Fruit fly (Drosophila melanogaster) whole organism, pupa: ENCODE results near the gene CG17261.

Source experiments
- CG10348 ChIP-seq: fragments of 200-800 bp; sonication (Bioruptor generic); IDR thresholded peaks from 2 replicates; pipeline ENCODE4 v1.3.6; 2022; ENCODE audit warnings: missing biosample characterization, missing genetic modification characterization
- CG12605 ChIP-seq: fragments of 200-800 bp; sonication (Bioruptor generic); IDR thresholded peaks from 2 replicates; pipeline ENCODE4 v1.3.6; 2022; ENCODE audit warnings: missing biosample characterization, missing genetic modification characterization
- CG14655 ChIP-seq: fragments of 200-800 bp; sonication (Bioruptor generic); optimal IDR thresholded peaks from 3 replicates; lab custom pipeline; 2017; ENCODE audit warnings: mild to moderate bottlenecking, missing biosample characterization, missing genetic modification reagents, missing genetic modification characterization
- CG32121 ChIP-seq: fragments of 200-800 bp; sonication (Bioruptor generic); IDR thresholded peaks from 2 replicates; pipeline ENCODE4 v1.3.6; 2022; ENCODE audit warnings: missing biosample characterization, missing genetic modification characterization
- CG34367 ChIP-seq: fragments of 200-800 bp; sonication (Bioruptor generic); optimal IDR thresholded peaks from 2 replicates; lab custom pipeline; 2018; ENCODE audit warnings: missing biosample characterization, mild to moderate bottlenecking, missing genetic modification characterization
- CG4496 ChIP-seq: fragments of 200-800 bp; sonication (Bioruptor generic); IDR thresholded peaks from 3 replicates; pipeline ENCODE4 v1.3.6; 2022; ENCODE audit warnings: missing biosample characterization, missing genetic modification characterization
- CG8159 ChIP-seq: fragments of 200-800 bp; sonication (Bioruptor generic); optimal IDR thresholded peaks from 3 replicates; lab custom pipeline; 2018; ENCODE audit warnings: missing biosample characterization, mild to moderate bottlenecking, missing genetic modification characterization, moderate library complexity
- CG8301 ChIP-seq: fragments of 200-800 bp; sonication (Bioruptor generic); optimal IDR thresholded peaks from 2 replicates; lab custom pipeline; 2018; ENCODE audit warnings: missing biosample characterization, mild to moderate bottlenecking, missing genetic modification characterization
- CG9948 ChIP-seq: fragments of 200-800 bp; sonication (Bioruptor generic); optimal IDR thresholded peaks from 2 replicates; lab custom pipeline; 2018; ENCODE audit warnings: missing biosample characterization, mild to moderate bottlenecking, missing genetic modification characterization, moderate library complexity
- EcR ChIP-seq: fragments of 200-800 bp; sonication (Bioruptor generic); optimal IDR thresholded peaks from 3 replicates; lab custom pipeline; 2019; ENCODE audit warnings: missing biosample characterization, missing genetic modification characterization, mild to moderate bottlenecking, moderate library complexity, missing genetic modification reagents
- Ets98B ChIP-seq: fragments of 200-800 bp; sonication (Bioruptor generic); IDR thresholded peaks from 2 replicates; pipeline ENCODE4 v1.3.6; 2022; ENCODE audit warnings: missing biosample characterization, missing genetic modification characterization
- Pif1A ChIP-seq: fragments of 200-800 bp; sonication (Bioruptor generic); optimal IDR thresholded peaks from 3 replicates; lab custom pipeline; 2016; ENCODE audit warnings: missing biosample characterization, missing genetic modification characterization
- Pif1B ChIP-seq: fragments of 200-800 bp; sonication (Bioruptor generic); optimal IDR thresholded peaks from 3 replicates; lab custom pipeline; 2016; ENCODE audit warnings: missing biosample characterization, missing genetic modification characterization
- fd96Ca ChIP-seq: fragments of 200-800 bp; sonication (Bioruptor generic); IDR thresholded peaks from 3 replicates; pipeline ENCODE4 v1.3.6; 2022; ENCODE audit warnings: missing biosample characterization, missing genetic modification characterization
- gl ChIP-seq: fragments of 200-800 bp; sonication (Bioruptor generic); optimal IDR thresholded peaks from 2 replicates; lab custom pipeline; 2018; ENCODE audit warnings: missing biosample characterization, mild to moderate bottlenecking, missing genetic modification characterization
- rn ChIP-seq: fragments of 200-800 bp; sonication (Bioruptor generic); IDR thresholded peaks from 2 replicates; pipeline ENCODE4 v1.3.6; 2022; ENCODE audit warnings: missing biosample characterization, missing genetic modification characterization

Gene CG17261

DNA sequence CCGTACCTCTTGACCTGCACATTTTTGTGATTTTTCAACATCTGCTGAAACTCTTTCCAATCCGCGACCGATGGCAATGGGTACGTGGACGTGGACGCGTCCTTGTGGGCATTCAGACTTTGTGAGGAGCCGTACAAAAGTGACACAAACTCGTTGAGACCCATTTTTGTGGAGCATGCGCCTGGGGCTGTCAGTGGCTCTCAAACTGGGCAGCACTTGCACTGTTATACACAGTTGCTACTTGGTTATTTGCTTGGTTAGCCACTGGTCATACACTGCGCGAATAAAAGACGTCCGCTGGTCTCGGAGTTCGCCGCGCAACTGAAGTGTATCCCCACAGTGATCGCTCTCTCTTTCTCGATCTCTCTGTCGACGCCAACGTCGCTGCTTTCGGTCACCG, 47.9 kb downstream of the CG17261 start:
- no peak for TF ChIP-seq CG14655 (GFP tag; lab: Kevin White, UChicago)
- TF ChIP-seq CG10348 (GFP tag; lab: Robert Waterston, UW) = no peak
- TF ChIP-seq Ets98B (GFP tag; lab: Robert Waterston, UW) = peak; percentile 18; the same call in 1 of the 2 replicates
- no peak for TF ChIP-seq CG12605
- TF ChIP-seq Pif1A (GFP tag; lab: Kevin White, UChicago) = no peak
- no peak for TF ChIP-seq CG4496
- TF ChIP-seq fd96Ca (GFP tag; lab: Robert Waterston, UW) = no peak
- no peak for TF ChIP-seq rn
- no peak for TF ChIP-seq CG9948 (tag; lab: Kevin White, UChicago)
- no peak for TF ChIP-seq EcR (GFP tag; lab: Kevin White, UChicago)
- TF ChIP-seq CG32121 = peak; percentile 25; the same call in 1 of the 2 replicates
- TF ChIP-seq Pif1B (GFP tag; lab: Kevin White, UChicago) = no peak
- no peak for TF ChIP-seq CG8159
- TF ChIP-seq CG34367 (tag; lab: Kevin White, UChicago) = no peak

DNA sequence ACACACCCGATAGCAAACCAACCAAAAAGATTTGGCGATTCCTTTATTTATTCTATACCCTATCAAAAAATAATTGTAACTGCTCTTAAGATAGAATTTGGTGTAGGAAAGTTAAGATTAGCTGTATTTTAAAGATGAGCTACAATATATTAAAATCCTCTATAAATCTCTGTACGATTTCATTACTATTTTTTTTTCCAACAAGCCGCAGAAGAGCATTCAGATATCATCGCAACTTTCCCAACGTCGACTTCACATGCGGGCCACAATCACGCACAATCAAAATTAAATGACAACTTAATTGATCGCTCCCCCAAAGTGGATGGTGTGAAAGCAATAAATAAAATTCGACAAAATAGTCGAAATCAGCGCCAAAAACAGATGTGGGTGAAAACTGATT, 50.2 kb downstream of the CG17261 start:
- TF ChIP-seq gl = no peak
- TF ChIP-seq CG32121 = 0 out of 2 replicates have a peak, but pooled peaks have one; percentile 17
- TF ChIP-seq CG12605 = no peak
- TF ChIP-seq CG8301 (tag; lab: Kevin White, UChicago) = peak; percentile 10
